Fruit fly (Drosophila melanogaster): ENCODE results near the gene Rox8.

The Rox8 gene

dm6 chr3R:24031825-24032523 lies 16.1 kb downstream of the Rox8 start, which contains the start of the genes KrT95D and Mettl3 (continued):
- TF ChIP-seq CrebB (tag; optimal IDR thresholded peaks at IDR 0.05) (no peak), ken (GFP tag; IDR thresholded peaks at IDR 0.05) (no peak), Elba2 (GFP tag; optimal IDR thresholded peaks at IDR 0.05) (no peak), CG17568 (GFP tag; optimal IDR thresholded peaks at IDR 0.05) (no peak), dmrt11E (tag; optimal IDR thresholded peaks at IDR 0.05) (no peak), E2f2 (GFP tag; IDR thresholded peaks at IDR 0.05) (peak; percentile 56), Gsc (GFP tag; IDR thresholded peaks at IDR 0.05) (no peak), Dp (GFP tag; optimal IDR thresholded peaks at IDR 0.05) (peak; percentile 45), CG13123 (GFP tag; optimal IDR thresholded peaks at IDR 0.05) (no peak), Sox102F (GFP tag; optimal IDR thresholded peaks at IDR 0.05) (no peak), trh (GFP tag; optimal IDR thresholded peaks at IDR 0.05) (no peak), eyg (GFP tag; optimal IDR thresholded peaks at IDR 0.05) (no peak), CG10366 (GFP tag; IDR thresholded peaks at IDR 0.05) (no peak), insv (GFP tag; optimal IDR thresholded peaks at IDR 0.05) (peak in 1 of 2 experiments; percentile 22), bbx (GFP tag; IDR thresholded peaks at IDR 0.05; ENCODE audit: partially characterized antibody) (no peak), bowl (GFP tag; IDR thresholded peaks at IDR 0.05) (no peak), CG34224 (GFP tag; IDR thresholded peaks at IDR 0.05; ENCODE audit: partially characterized antibody) (peak; percentile 30; the same call in 1 of the 3 replicates), Gug (GFP tag; IDR thresholded peaks at IDR 0.05) (no peak), CG6689 (GFP tag; IDR thresholded peaks at IDR 0.05) (0 out of 2 replicates have a peak, but pooled peaks have one; percentile 4), CG8281 (tag; optimal IDR thresholded peaks at IDR 0.05) (no peak), hb (GFP tag; IDR thresholded peaks at IDR 0.05; ENCODE audit: partially characterized antibody) (no peak), CG10565 (GFP tag; optimal IDR thresholded peaks at IDR 0.05) (no peak), prd (optimal IDR thresholded peaks at IDR 0.05) (no peak), prd (GFP tag; IDR thresholded peaks at IDR 0.05) (no peak), caup (GFP tag; optimal IDR thresholded peaks at IDR 0.05; ENCODE audit: severe bottlenecking) (no peak), klu (GFP tag; IDR thresholded peaks at IDR 0.05) (no peak), wor (GFP tag; IDR thresholded peaks at IDR 0.05) (no peak), CG4820 (GFP tag; optimal IDR thresholded peaks at IDR 0.05) (no peak), CG12769 (tag; optimal IDR thresholded peaks at IDR 0.05) (no peak), Sin3A (optimal IDR thresholded peaks at IDR 0.05) (peak; percentile 81), ci (GFP tag; IDR thresholded peaks at IDR 0.05) (no peak), NC2β (GFP tag; optimal IDR thresholded peaks at IDR 0.05) (no peak), ems (GFP tag; optimal IDR thresholded peaks at IDR 0.05) (no peak), Optix (GFP tag; IDR thresholded peaks at IDR 0.05) (no peak), B-H1 (GFP tag; IDR thresholded peaks at IDR 0.05) (no peak), Sry-δ (GFP tag; optimal IDR thresholded peaks at IDR 0.05) (peak; percentile 37), B-H2 (GFP tag; optimal IDR thresholded peaks at IDR 0.05) (no peak), sim (GFP tag; IDR thresholded peaks at IDR 0.05) (no peak), emc (GFP tag; optimal IDR thresholded peaks at IDR 0.05) (no peak), CG18619 (GFP tag; optimal IDR thresholded peaks at IDR 0.05) (no peak), CG31388 (GFP tag; optimal IDR thresholded peaks at IDR 0.05) (no peak), CG15269 (tag; optimal IDR thresholded peaks at IDR 0.05) (no peak), CG11695 (GFP tag; IDR thresholded peaks at IDR 0.05) (no peak), hbn (GFP tag; IDR thresholded peaks at IDR 0.05; ENCODE audit: partially characterized antibody) (no peak), CG5953 (GFP tag; IDR thresholded peaks at IDR 0.05) (no peak), CG1024 (GFP tag; IDR thresholded peaks at IDR 0.05) (no peak), Mrtf (GFP tag; IDR thresholded peaks at IDR 0.05) (no peak), Trl (optimal IDR thresholded peaks at IDR 0.05) (no peak), Trl (GFP tag; optimal IDR thresholded peaks at IDR 0.05) (no peak), HLH54F (GFP tag; optimal IDR thresholded peaks at IDR 0.05) (no peak), CG8478 (optimal IDR thresholded peaks at IDR 0.05) (no peak), CG1233 (GFP tag; optimal IDR thresholded peaks at IDR 0.05) (peak; percentile 5)

Data from whole organism, embryonic.